Fruit fly (Drosophila melanogaster) Kc167 (cell line): ENCODE measurements around the gene CG43391.

Experiments
- Myc ChIP-seq: fragments of >200 bp; optimal IDR thresholded peaks from 2 replicates; lab custom pipeline; 2017; ENCODE audit warnings: missing external identifiers
- Sin3A ChIP-seq: fragments of >200 bp; optimal IDR thresholded peaks from 2 replicates; lab custom pipeline; 2018; ENCODE audit warnings: missing external identifiers
- h ChIP-seq: fragments of >200 bp; optimal IDR thresholded peaks from 3 replicates; lab custom pipeline; 2018; ENCODE audit warnings: missing external identifiers
- insv ChIP-seq: fragments of >200 bp; optimal IDR thresholded peaks from 3 replicates; lab custom pipeline; 2018; ENCODE audit warnings: missing external identifiers
- psq ChIP-seq: fragments of >200 bp; optimal IDR thresholded peaks from 2 replicates; lab custom pipeline; 2017; ENCODE audit warnings: missing external identifiers
- ttk ChIP-seq: sonication (Bioruptor generic); optimal IDR thresholded peaks from 2 replicates; lab custom pipeline; 2017; ENCODE audit warnings: missing external identifiers

Gene CG43391

DNA sequence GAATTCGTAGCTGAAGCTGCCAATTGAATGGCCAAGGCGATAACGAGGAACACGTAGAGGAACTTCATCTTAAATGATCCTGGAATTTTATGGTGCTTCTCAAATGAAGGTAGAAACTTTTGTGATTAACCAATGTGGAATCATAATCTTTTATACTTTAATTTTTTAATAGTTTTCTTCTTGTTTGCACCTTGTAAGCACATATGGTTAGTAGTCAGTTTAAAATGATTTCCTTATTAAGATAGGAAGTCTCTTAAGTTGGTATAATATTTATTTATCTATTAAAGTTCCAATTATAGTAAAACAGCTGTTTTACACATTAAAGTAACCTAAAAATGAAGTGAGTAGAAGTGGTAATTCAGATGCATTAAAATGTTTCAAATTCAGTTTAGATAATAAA, at the start of gene CG43391:
Gene CG43391, minus strand, starts transcription at position 101 of the 400 bp plus-strand sequence.
- TF ChIP-seq insv (lab: Kevin White, UChicago) = no peak
- no peak for TF ChIP-seq Sin3A (lab: Kevin White, UChicago)
- no peak for TF ChIP-seq Myc
- no peak for TF ChIP-seq h (lab: Kevin White, UChicago)
- no peak for TF ChIP-seq ttk (lab: Kevin White, UChicago)
- TF ChIP-seq psq (lab: Kevin White, UChicago) = no peak

DNA sequence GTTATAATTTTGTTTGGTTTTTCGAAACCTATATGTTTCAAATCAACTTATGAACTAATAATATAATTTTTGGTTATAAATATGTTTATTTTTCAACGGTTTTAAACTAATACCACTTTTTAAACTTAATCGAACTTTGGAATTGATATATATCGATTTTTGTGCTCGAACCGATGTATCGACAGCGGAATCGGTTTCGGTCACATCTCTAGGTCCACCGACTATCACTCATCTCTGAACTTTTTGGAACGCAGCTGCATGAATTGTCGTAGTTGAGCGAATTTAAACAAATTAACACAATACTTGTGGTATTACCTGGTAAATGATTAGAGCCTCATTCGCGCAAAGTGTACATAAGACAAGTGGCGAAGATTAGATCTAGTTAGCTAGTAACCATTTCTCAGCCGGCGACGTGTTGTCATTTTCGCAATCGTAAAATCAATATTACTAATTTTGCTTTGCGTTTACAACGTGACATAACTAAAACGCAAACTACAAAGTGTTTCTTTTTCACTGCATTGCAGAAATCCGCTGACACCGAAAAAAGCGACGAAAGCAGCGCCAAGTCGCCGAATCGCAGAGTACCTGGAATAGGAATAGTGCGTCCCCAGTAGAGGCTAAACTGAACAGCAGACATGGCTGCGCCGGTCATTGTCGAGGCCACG, 47.1 kb upstream of the CG43391 start, which contains the start of gene Apt1:
Gene Apt1, plus strand, starts transcription at position 219 of the 665 bp plus-strand sequence.
- TF ChIP-seq Myc (no peak), h (lab: Kevin White, UChicago) (no peak), Sin3A (lab: Kevin White, UChicago) (no peak), ttk (lab: Kevin White, UChicago) (no peak), insv (lab: Kevin White, UChicago) (no peak), psq (lab: Kevin White, UChicago) (no peak)

DNA sequence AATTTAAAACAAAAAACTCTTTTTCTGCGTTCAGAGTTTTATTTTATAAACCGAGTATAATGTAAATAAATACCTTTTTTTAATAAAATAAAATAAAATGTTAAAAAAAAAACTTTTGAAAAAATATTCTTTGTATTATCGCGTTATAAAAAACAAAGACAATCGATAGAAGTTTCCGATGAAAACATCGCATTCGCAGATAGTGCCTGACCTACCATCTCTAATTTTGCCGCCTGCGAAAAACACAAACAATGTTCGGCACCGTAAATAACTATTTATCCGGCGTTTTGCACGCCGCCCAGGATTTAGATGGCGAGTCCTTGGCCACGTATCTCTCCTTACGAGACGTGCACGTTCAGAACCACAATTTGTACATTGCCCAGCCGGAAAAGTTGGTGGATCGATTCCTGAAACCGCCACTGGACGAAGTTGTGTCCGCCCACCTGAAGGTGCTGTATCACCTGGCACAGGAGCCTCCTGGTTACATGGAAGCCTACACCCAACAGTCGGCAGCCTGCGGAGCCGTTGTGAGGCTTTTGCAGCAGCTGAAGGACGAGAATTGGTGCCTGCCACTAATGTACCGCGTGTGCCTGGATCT, 45.5 kb upstream of the CG43391 start, which contains the start of gene PCID2:
Gene PCID2, plus strand, starts transcription at position 213 of the 598 bp plus-strand sequence.
- TF ChIP-seq ttk (lab: Kevin White, UChicago) = no peak
- no peak for TF ChIP-seq Sin3A (lab: Kevin White, UChicago)
- no peak for TF ChIP-seq psq (lab: Kevin White, UChicago)
- no peak for TF ChIP-seq insv (lab: Kevin White, UChicago)
- TF ChIP-seq h (lab: Kevin White, UChicago) = no peak
- TF ChIP-seq Myc = no peak

DNA sequence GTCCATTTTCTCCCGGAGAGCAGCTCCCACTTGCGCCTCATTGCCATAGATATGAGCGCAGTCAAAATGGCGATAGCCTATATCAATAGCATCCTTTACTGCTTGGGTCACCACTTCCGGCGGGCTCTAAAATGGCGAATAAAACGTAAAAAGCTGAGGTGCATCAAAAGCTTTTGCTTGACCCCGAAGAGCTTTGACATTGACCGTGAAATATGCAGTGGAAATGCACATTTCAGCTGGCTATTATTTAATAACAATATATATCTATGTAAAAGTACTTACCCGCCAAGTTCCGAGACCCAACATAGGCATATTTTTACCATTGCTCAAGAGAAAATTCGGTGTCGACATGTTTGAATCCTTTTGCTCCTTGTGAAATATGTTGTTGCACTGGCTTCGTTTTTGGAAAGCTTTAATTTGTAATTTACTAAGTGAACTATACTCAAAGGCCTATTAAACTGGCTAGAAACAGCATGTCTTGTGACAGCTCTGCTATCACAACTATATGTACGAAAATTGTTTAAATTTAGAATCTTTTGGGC, 44.9 kb upstream of the CG43391 start, which contains the start of gene CG6083:
Gene CG6083, minus strand, starts transcription at position 492 of the 542 bp plus-strand sequence.
- TF ChIP-seq psq (lab: Kevin White, UChicago) (no peak), h (lab: Kevin White, UChicago) (no peak), ttk (lab: Kevin White, UChicago) (no peak)

DNA sequence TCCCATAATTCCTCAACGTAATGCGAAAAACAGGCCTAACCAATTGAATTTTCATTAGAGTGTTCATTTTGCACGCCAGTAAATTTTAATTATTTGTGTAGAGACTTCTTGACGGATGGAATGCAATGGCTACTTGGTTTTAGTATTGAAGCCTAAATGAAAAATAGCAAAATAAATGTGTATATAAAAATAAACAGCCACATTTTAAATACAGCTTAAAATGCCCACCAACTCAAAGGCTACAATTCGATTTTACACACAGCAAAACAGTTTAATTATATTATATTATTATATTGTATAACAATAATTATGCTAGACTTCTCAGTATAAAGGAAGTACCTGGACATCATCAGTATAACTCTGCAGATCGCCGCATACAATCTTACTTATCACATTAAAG, 43.5 kb upstream of the CG43391 start, which contains the start of gene Akr1B:
Gene Akr1B, minus strand, starts transcription at position 101 of the 400 bp plus-strand sequence.
- TF ChIP-seq Myc (no peak), ttk (lab: Kevin White, UChicago) (no peak), Sin3A (lab: Kevin White, UChicago) (no peak), psq (lab: Kevin White, UChicago) (no peak), insv (lab: Kevin White, UChicago) (no peak), h (lab: Kevin White, UChicago) (no peak)

DNA sequence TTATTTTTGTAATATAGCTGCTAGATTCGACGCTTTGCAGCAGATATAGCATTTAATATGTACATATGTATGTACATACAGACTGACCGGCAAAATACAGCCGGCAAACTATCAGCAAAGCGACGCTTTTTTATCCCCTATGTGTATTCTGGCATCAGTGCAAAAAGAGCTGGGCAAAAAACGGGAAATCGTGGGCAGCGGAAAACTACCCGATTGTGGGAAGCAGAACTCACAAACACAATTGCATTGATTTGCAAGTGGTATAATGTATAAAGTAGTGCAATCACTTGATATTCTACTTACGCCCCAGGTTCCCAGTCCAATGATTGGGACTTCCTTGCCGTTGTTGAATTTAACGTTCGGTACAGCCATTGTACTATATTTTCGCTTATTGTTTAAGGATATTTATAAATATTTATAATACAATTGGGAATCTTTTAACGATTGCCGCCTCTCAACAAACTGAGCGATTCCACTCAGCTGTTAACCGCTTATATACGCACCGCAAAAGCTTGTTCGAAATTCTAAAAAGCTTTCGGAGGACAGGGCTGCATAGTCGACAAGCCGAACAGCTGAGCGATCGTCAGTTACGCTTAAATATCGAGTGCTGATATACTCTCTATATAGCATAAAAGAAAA, 42.5 kb upstream of the CG43391 start:
- TF ChIP-seq Myc (no peak), insv (lab: Kevin White, UChicago) (no peak), Sin3A (lab: Kevin White, UChicago) (no peak), ttk (lab: Kevin White, UChicago) (no peak), h (lab: Kevin White, UChicago) (no peak), psq (lab: Kevin White, UChicago) (no peak)

DNA sequence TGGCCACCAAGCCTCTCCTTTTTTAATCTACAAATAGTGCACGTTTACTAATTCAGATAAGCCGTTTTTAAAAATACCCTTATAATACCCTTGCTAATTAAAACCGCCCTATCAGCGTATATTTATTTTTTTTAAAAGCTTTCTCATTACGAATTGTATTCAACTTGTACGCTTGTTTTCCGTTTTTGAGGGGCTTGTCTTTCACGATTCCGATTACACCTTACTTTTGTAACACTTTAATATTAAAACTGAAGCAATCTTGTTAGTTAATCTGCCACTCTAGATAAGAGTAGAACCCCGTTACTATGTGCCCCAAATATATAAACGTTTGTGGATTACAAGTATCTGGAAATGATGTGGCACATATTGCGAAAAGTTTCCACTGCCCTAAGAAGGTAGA, 41.9 kb upstream of the CG43391 start:
- TF ChIP-seq Sin3A (lab: Kevin White, UChicago) (no peak), Myc (no peak), insv (lab: Kevin White, UChicago) (no peak), ttk (lab: Kevin White, UChicago) (no peak), psq (lab: Kevin White, UChicago) (no peak), h (lab: Kevin White, UChicago) (no peak)

DNA sequence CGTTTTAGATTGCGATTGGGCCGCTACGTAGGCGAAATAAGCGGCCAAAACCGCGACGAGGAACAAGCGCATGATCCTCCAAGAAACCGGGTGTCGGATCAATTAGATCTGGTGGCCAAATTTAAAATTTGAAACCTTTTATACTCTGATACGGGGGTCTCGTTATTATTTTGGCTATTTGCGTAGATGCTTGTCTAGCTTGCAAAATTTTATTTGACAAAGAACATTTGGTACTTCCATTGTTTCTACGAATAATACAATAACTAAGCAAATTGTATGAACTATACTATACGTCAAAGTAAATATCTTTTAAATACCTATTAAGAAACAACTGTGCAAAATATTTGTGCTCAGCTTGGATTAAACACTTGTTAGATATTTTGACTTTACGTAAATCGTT, 39.2 kb upstream of the CG43391 start, which contains the start of gene Muc68Ca:
Gene Muc68Ca, minus strand, starts transcription at position 101 of the 400 bp plus-strand sequence.
- no peak for TF ChIP-seq psq (lab: Kevin White, UChicago)
- no peak for TF ChIP-seq Sin3A (lab: Kevin White, UChicago)
- no peak for TF ChIP-seq insv (lab: Kevin White, UChicago)
- no peak for TF ChIP-seq h (lab: Kevin White, UChicago)
- TF ChIP-seq Myc = no peak
- no peak for TF ChIP-seq ttk (lab: Kevin White, UChicago)

DNA sequence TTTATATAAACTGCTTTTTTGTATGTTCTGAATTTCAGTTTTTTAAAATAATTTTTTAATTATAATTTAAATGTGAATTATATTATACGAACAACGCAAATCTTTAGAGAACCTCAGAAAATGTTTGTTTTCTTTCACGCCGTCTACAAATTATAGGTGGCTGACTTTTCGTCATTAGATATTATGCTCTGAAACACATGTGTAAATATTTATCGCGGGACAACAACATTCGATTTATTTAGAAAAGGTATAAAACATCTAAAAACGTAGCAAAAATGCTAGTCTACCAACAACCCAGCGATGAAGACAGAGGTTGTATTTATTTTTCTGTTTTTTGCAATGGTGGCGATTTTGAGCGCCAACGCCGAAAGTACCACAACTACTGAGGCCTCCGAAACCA, 29.0 kb upstream of the CG43391 start, which contains the start of gene CG42832:
Gene CG42832, plus strand, starts transcription at position 301 of the 400 bp plus-strand sequence.
- TF ChIP-seq Myc = no peak
- no peak for TF ChIP-seq Sin3A (lab: Kevin White, UChicago)
- TF ChIP-seq ttk (lab: Kevin White, UChicago) = no peak

DNA sequence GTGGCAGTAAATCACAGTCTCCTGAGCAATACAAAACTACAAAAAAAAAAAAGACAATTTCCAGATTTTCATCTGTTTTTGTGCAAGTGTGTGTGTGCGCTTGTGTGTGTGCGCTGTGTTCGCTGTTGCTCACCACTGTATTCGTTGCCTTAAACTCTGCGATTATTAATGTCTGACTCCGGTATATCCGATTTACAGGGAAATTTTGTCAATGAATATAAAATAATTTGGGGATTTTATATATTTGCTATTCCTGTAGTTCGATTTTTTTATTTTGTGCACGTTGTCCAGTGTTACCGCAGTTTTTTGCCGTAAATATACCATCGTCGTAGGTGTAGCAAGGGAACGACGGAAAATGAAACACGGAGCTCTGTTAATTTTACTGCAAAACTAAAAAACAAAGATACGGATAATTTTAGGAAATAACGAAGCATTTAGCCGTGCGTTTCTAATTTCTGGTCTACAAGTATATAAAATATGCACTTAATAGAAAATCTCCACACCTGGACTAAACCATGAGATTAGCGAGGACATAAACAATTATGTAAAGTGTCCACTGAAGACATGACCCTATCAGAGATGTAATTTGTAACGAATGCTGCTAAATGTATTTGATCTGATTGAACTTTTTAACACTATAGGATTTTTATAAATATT, 28.5 kb upstream of the CG43391 start, which contains the start of gene Duba:
Gene Duba, minus strand, starts transcription at position 313 of the 657 bp plus-strand sequence.
- no peak for TF ChIP-seq Sin3A (lab: Kevin White, UChicago)
- no peak for TF ChIP-seq h (lab: Kevin White, UChicago)
- TF ChIP-seq psq (lab: Kevin White, UChicago) = no peak
- no peak for TF ChIP-seq ttk (lab: Kevin White, UChicago)
- TF ChIP-seq insv (lab: Kevin White, UChicago) = no peak
- TF ChIP-seq Myc = no peak

DNA sequence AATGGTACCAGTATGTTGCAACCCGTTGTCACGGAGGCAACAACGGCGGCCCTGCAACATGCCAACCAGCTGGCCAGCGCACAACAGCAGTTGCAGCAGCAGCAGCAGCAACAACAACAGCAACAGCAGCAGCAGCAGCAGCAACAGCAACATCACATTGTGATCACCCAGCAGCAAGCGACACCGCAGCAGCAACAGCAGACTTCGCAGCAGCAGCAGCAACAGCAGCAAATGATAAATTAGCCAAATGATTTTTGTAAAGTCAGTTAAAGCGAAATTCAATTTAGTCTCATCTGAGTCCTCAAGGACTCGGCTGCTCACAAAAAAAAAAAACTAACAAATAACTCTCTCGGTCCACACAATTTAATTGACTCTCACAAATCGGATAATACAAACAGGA, 23.4 kb upstream of the CG43391 start:
- TF ChIP-seq insv (lab: Kevin White, UChicago) (no peak), Myc (no peak), Sin3A (lab: Kevin White, UChicago) (no peak), psq (lab: Kevin White, UChicago) (no peak), h (lab: Kevin White, UChicago) (no peak), ttk (lab: Kevin White, UChicago) (no peak)
